Worm (Caenorhabditis elegans): Measurements from ENCODE around the gene lem-2.

Gene lem-2

DNA sequence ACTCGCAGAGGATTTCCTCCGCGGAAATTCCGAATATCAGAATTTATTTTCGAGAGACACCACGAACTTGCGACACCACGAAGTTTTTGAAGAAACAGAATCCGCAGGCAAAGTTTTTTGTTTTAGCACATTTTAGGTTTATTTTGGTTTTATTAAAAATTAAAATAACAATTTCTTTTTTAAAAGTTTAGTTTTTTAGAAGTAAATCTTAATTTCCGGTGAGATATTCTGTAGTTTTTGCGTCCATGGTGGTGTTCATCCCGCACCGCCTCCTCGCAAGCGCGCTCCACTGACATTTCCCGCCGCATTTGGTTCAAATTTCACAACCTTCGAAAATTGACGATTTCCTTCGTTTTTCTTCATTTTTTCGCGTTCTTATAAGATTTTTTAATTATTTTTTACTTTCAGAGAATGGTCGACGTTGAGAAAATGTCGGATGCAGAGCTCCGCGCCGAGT, at the start of gene lem-2:
Gene lem-2, plus strand, starts transcription at position 407 of the 457 bp plus-strand sequence.
- TF ChIP-seq pax-3 (tag; optimal IDR thresholded peaks at IDR 0.05) (peak; percentile 96), blmp-1 (tag; optimal IDR thresholded peaks at IDR 0.05) (peak; percentile 30), isw-1 (GFP tag; IDR thresholded peaks at IDR 0.05) (peak; percentile 87), fkh-10 (GFP tag; optimal IDR thresholded peaks at IDR 0.05) (peak; percentile 32), elt-3 (tag; optimal IDR thresholded peaks at IDR 0.05) (peak in 1 of 6 experiments; percentile 40), snpc-4 (tag; optimal IDR thresholded peaks at IDR 0.05) (peak; percentile 35), ztf-4 (tag; optimal IDR thresholded peaks at IDR 0.05) (no peak), ztf-11 (tag; optimal IDR thresholded peaks at IDR 0.05) (peak in 1 of 2 experiments; percentile 82), nhr-84 (tag; optimal IDR thresholded peaks at IDR 0.05) (no peak), xbp-1 (tag; optimal IDR thresholded peaks at IDR 0.05) (peak; percentile 76), nhr-20 (tag; optimal IDR thresholded peaks at IDR 0.05) (peak; percentile 82), nhr-11 (tag; optimal IDR thresholded peaks at IDR 0.05) (no peak), nhr-76 (tag; optimal IDR thresholded peaks at IDR 0.05) (no peak), nhr-28 (tag; optimal IDR thresholded peaks at IDR 0.05) (no peak), C16A3.4 (tag; optimal IDR thresholded peaks at IDR 0.05) (peak; percentile 61), vab-15 (tag; optimal IDR thresholded peaks at IDR 0.05) (peak; percentile 87), nhr-90 (tag; optimal IDR thresholded peaks at IDR 0.05; ENCODE audit: poor library complexity) (peak; percentile 90), unc-30 (tag; optimal IDR thresholded peaks at IDR 0.05) (no peak), efl-1 (optimal IDR thresholded peaks at IDR 0.05) (peak; percentile 86 to 91), efl-1 (GFP tag; optimal IDR thresholded peaks at IDR 0.05 in 1 of 2) (peak; percentile 86 to 97), dpl-1 (GFP tag; optimal IDR thresholded peaks at IDR 0.05) (peak; percentile 83 to 89 (median 87)), tlp-1 (tag; optimal IDR thresholded peaks at IDR 0.05) (no peak), sox-4 (tag; optimal IDR thresholded peaks at IDR 0.05) (peak; percentile 61), ces-1 (GFP tag; optimal IDR thresholded peaks at IDR 0.05) (no peak), tbx-2 (tag; optimal IDR thresholded peaks at IDR 0.05) (peak; percentile 85), ama-1 (optimal IDR thresholded peaks at IDR 0.05) (no peak), unc-62 (GFP tag; optimal IDR thresholded peaks at IDR 0.05) (no peak), sup-37 (GFP tag; optimal IDR thresholded peaks at IDR 0.05) (no peak), hpl-2 (GFP tag; optimal IDR thresholded peaks at IDR 0.05) (no peak), C34B4.2 (tag; optimal IDR thresholded peaks at IDR 0.05) (no peak), lin-15B (tag; optimal IDR thresholded peaks at IDR 0.05) (peak; percentile 68), F16B12.6 (tag; optimal IDR thresholded peaks at IDR 0.05) (no peak), lir-3 (tag; optimal IDR thresholded peaks at IDR 0.05; ENCODE audit: poor library complexity) (no peak), ceh-90 (tag; optimal IDR thresholded peaks at IDR 0.05) (peak; percentile 73), hlh-17 (GFP tag; optimal IDR thresholded peaks at IDR 0.05; ENCODE audit: borderline replicate concordance) (no peak), ets-5 (GFP tag; IDR thresholded peaks at IDR 0.05) (no peak), skn-1 (tag; optimal IDR thresholded peaks at IDR 0.05) (peak; percentile 51), fos-1 (tag; optimal IDR thresholded peaks at IDR 0.05) (peak; percentile 4), sptf-1 (tag; optimal IDR thresholded peaks at IDR 0.05) (no peak), nhr-47 (tag; optimal IDR thresholded peaks at IDR 0.05) (peak; percentile 91), mdl-1 (tag; optimal IDR thresholded peaks at IDR 0.05) (peak in 1 of 2 experiments; percentile 7), zag-1 (tag; optimal IDR thresholded peaks at IDR 0.05) (no peak), C04F5.9 (tag; optimal IDR thresholded peaks at IDR 0.05) (peak; percentile 70), elt-2 (tag; optimal IDR thresholded peaks at IDR 0.05) (peak; percentile 38), egl-13 (tag; optimal IDR thresholded peaks at IDR 0.05) (peak; percentile 81), jun-1 (tag; optimal IDR thresholded peaks at IDR 0.05) (peak; percentile 42), grh-1 (GFP tag; IDR thresholded peaks at IDR 0.05) (no peak), fkh-4 (tag; optimal IDR thresholded peaks at IDR 0.05; ENCODE audit: borderline replicate concordance) (peak; percentile 71), aly-2 (tag; optimal IDR thresholded peaks at IDR 0.05) (peak; percentile 31), alr-1 (tag; optimal IDR thresholded peaks at IDR 0.05; ENCODE audit: borderline replicate concordance) (no peak), lin-14 (GFP tag; optimal IDR thresholded peaks at IDR 0.05) (peak; percentile 92), rnt-1 (tag; optimal IDR thresholded peaks at IDR 0.05) (no peak), unc-86 (tag; optimal IDR thresholded peaks at IDR 0.05) (peak; percentile 69), nhr-19 (GFP tag; conservative IDR thresholded peaks at IDR 0.05) (peak; percentile 71)
